Worm (Caenorhabditis elegans) whole organism, young adult: ENCODE data around the gene Y48E1B.17.

Experiments
- B0035.1 ChIP-seq: sonication (generic microtip); optimal IDR thresholded peaks from 2 replicates; lab custom pipeline; 2016; ENCODE audit warnings: missing genetic modification characterization, mild to moderate bottlenecking, missing compliant biosample characterization, missing genotype, missing genetic modification reagents
- C06A6.2 ChIP-seq: fragments of 200-800 bp; sonication (Bioruptor generic); conservative IDR thresholded peaks from 2 replicates; pipeline ENCODE4 v1.3.6; 2022; ENCODE audit warnings: missing genetic modification characterization, missing compliant biosample characterization
- C17E4.6 ChIP-seq: fragments of 200-800 bp; sonication (Bioruptor generic); IDR thresholded peaks from 2 replicates; pipeline ENCODE4 v1.3.6; 2022; ENCODE audit warnings: missing genetic modification reagents, missing genetic modification characterization, missing compliant biosample characterization
- D2030.7 ChIP-seq: fragments of 200-800 bp; sonication (Bioruptor generic); IDR thresholded peaks from 2 replicates; pipeline ENCODE4 v1.3.6; 2022; ENCODE audit warnings: missing genetic modification reagents, missing genetic modification characterization, missing compliant biosample characterization
- F10E7.11 ChIP-seq: sonication (generic microtip); optimal IDR thresholded peaks from 2 replicates; lab custom pipeline; 2017; ENCODE audit warnings: mild to moderate bottlenecking, missing genetic modification characterization, moderate library complexity, missing compliant biosample characterization
- F33H1.4 ChIP-seq: fragments of 200-800 bp; sonication (Bioruptor generic); IDR thresholded peaks from 2 replicates; pipeline ENCODE4 v1.3.6; 2022; ENCODE audit warnings: missing genetic modification reagents, missing genetic modification characterization, missing compliant biosample characterization
- F49E8.2 ChIP-seq: sonication (generic microtip); optimal IDR thresholded peaks from 3 replicates; lab custom pipeline; 2017; ENCODE audit warnings: missing genetic modification characterization, mild to moderate bottlenecking, missing compliant biosample characterization, antibody characterized with exemption, moderate library complexity; ENCODE audit not compliant: insufficient read depth
- F55B11.4 ChIP-seq: sonication (generic microtip); optimal IDR thresholded peaks from 2 replicates; lab custom pipeline; 2016; ENCODE audit warnings: missing compliant biosample characterization, missing genetic modification characterization, borderline replicate concordance; ENCODE audit not compliant: insufficient read depth
- F57C9.4 ChIP-seq: sonication (generic microtip); optimal IDR thresholded peaks from 2 replicates; lab custom pipeline; 2017; ENCODE audit warnings: mild to moderate bottlenecking, missing genetic modification characterization, missing compliant biosample characterization
- T07F8.4 ChIP-seq: sonication (generic microtip); optimal IDR thresholded peaks from 2 replicates; lab custom pipeline; 2016; ENCODE audit warnings: mild to moderate bottlenecking, missing genetic modification characterization, moderate library complexity, missing compliant biosample characterization
- ZK185.1 ChIP-seq: sonication (generic microtip); optimal IDR thresholded peaks from 2 replicates; lab custom pipeline; 2016; ENCODE audit warnings: mild to moderate bottlenecking, missing genetic modification characterization, missing compliant biosample characterization; ENCODE audit not compliant: poor library complexity, severe bottlenecking
- aptf-2 ChIP-seq: fragments of 200-800 bp; sonication (Bioruptor generic); conservative IDR thresholded peaks from 2 replicates; pipeline ENCODE4 v1.3.6; 2022; ENCODE audit warnings: missing genetic modification reagents, missing genetic modification characterization, missing compliant biosample characterization
- aptf-3 ChIP-seq: fragments of 200-800 bp; sonication (Bioruptor generic); IDR thresholded peaks from 2 replicates; pipeline ENCODE4 v1.3.6; 2022; ENCODE audit warnings: missing genetic modification characterization, missing compliant biosample characterization
- atf-7 ChIP-seq: sonication (generic microtip); optimal IDR thresholded peaks from 2 replicates; lab custom pipeline; 2017; ENCODE audit warnings: mild to moderate bottlenecking, missing genetic modification characterization, missing compliant biosample characterization
- athp-1 ChIP-seq: sonication (generic microtip); optimal IDR thresholded peaks from 2 replicates; lab custom pipeline; 2017; ENCODE audit warnings: mild to moderate bottlenecking, missing genetic modification characterization, missing compliant biosample characterization
- attf-6 ChIP-seq: fragments of 200-800 bp; sonication (Bioruptor generic); IDR thresholded peaks from 2 replicates; pipeline ENCODE4 v1.3.6; 2022; ENCODE audit warnings: missing genetic modification reagents, missing genetic modification characterization, missing compliant biosample characterization
- cebp-1 ChIP-seq, 2 experiments: fragments of 200-800 bp in 1 of 2; sonication (Bioruptor generic) in 1 of 2; sonication (generic microtip) in 1 of 2; IDR thresholded peaks in 1 of 2; optimal IDR thresholded peaks in 1 of 2; 2 replicates each; pipeline versions ENCODE4 v1.3.6 to Lab custom; 2017 to 2022; ENCODE audit warnings: missing compliant biosample characterization in 2 of 2, missing genetic modification characterization in 2 of 2, mild to moderate bottlenecking in 1 of 2, missing genetic modification reagents in 1 of 2, moderate library complexity in 1 of 2
- ceh-91 ChIP-seq: fragments of 200-800 bp; sonication (Bioruptor generic); IDR thresholded peaks from 2 replicates; pipeline ENCODE4 v1.3.6; 2022; ENCODE audit warnings: missing genetic modification reagents, missing genetic modification characterization, missing compliant biosample characterization
- die-1 ChIP-seq: sonication (generic microtip); optimal IDR thresholded peaks from 2 replicates; lab custom pipeline; 2016; ENCODE audit warnings: missing genotype, mild to moderate bottlenecking, missing genetic modification characterization, missing compliant biosample characterization
- dpff-1 ChIP-seq: sonication (generic microtip); optimal IDR thresholded peaks from 2 replicates; lab custom pipeline; 2017; ENCODE audit warnings: mild to moderate bottlenecking, missing genetic modification characterization, missing compliant biosample characterization
- dpl-1 ChIP-seq: fragments of 150-350 bp; optimal IDR thresholded peaks from 2 replicates; lab custom pipeline; 2014; ENCODE audit warnings: missing biosample characterization, missing genetic modification reagents, missing genetic modification characterization
- egl-44 ChIP-seq: fragments of 200-800 bp; sonication (Bioruptor generic); IDR thresholded peaks from 2 replicates; pipeline ENCODE4 v1.3.6; 2022; ENCODE audit warnings: missing genetic modification reagents, missing genetic modification characterization, missing compliant biosample characterization
- egrh-3 ChIP-seq: fragments of 200-800 bp; sonication (Bioruptor generic); IDR thresholded peaks from 2 replicates; pipeline ENCODE4 v1.3.6; 2022; ENCODE audit warnings: missing genetic modification reagents, missing genetic modification characterization, missing compliant biosample characterization
- fkh-3 ChIP-seq: sonication (generic microtip); optimal IDR thresholded peaks from 2 replicates; lab custom pipeline; 2016; ENCODE audit warnings: mild to moderate bottlenecking, missing genetic modification characterization, missing compliant biosample characterization
- hlh-12 ChIP-seq: sonication (generic microtip); optimal IDR thresholded peaks from 2 replicates; lab custom pipeline; 2016; ENCODE audit warnings: missing genetic modification characterization, missing compliant biosample characterization
- hmg-1.2 ChIP-seq: fragments of 200-800 bp; sonication (Bioruptor generic); IDR thresholded peaks from 2 replicates; pipeline ENCODE4 v1.3.6; 2022; ENCODE audit warnings: missing genetic modification reagents, missing genetic modification characterization, missing compliant biosample characterization
- hmg-20 ChIP-seq: fragments of 200-800 bp; sonication (Bioruptor generic); IDR thresholded peaks from 2 replicates; pipeline ENCODE4 v1.3.6; 2022; ENCODE audit warnings: missing genetic modification reagents, missing genetic modification characterization, missing compliant biosample characterization
- lin-54 ChIP-seq: fragments of 200-800 bp; sonication (Bioruptor generic); optimal IDR thresholded peaks from 2 replicates; lab custom pipeline; 2018; ENCODE audit warnings: mild to moderate bottlenecking, missing genetic modification characterization, missing compliant biosample characterization
- madf-6 ChIP-seq: fragments of 200-800 bp; sonication (Bioruptor generic); IDR thresholded peaks from 2 replicates; pipeline ENCODE4 v1.3.6; 2022; ENCODE audit warnings: missing genetic modification reagents, missing genetic modification characterization, missing compliant biosample characterization
- madf-8 ChIP-seq: fragments of 200-800 bp; sonication (Bioruptor generic); conservative IDR thresholded peaks from 2 replicates; pipeline ENCODE4 v1.3.6; 2022; ENCODE audit warnings: missing genetic modification reagents, missing genetic modification characterization, missing compliant biosample characterization
- mel-28 ChIP-seq: sonication (generic microtip); optimal IDR thresholded peaks from 2 replicates; lab custom pipeline; 2016; ENCODE audit warnings: borderline replicate concordance, mild to moderate bottlenecking, missing genetic modification characterization, missing compliant biosample characterization
- mxl-1 ChIP-seq: sonication (generic microtip); optimal IDR thresholded peaks from 2 replicates; lab custom pipeline; 2016; ENCODE audit warnings: missing genetic modification characterization, missing compliant biosample characterization
- nhr-80 ChIP-seq: sonication (generic microtip); optimal IDR thresholded peaks from 2 replicates; lab custom pipeline; 2016; ENCODE audit warnings: missing genetic modification characterization, missing compliant biosample characterization
- nhr-90 ChIP-seq: sonication (generic microtip); optimal IDR thresholded peaks from 2 replicates; lab custom pipeline; 2016; ENCODE audit warnings: missing genotype, mild to moderate bottlenecking, missing genetic modification characterization, missing compliant biosample characterization
- sea-2 ChIP-seq: fragments of 200-800 bp; sonication (Bioruptor generic); IDR thresholded peaks from 2 replicates; pipeline ENCODE4 v1.3.6; 2022; ENCODE audit warnings: missing genetic modification characterization, missing compliant biosample characterization
- snpc-1.1 ChIP-seq: sonication (generic microtip); optimal IDR thresholded peaks from 2 replicates; lab custom pipeline; 2017; ENCODE audit warnings: missing genetic modification characterization, mild to moderate bottlenecking, missing compliant biosample characterization, antibody characterized with exemption, moderate library complexity, missing genotype, missing genetic modification reagents; ENCODE audit not compliant: insufficient read depth
- snpc-4 ChIP-seq, 5 experiments: fragments of 150-350 bp in 1 of 5; sonication (generic microtip) in 4 of 5; optimal IDR thresholded peaks; 2 replicates each; lab custom pipeline; 2014 to 2018; ENCODE audit warnings: missing genetic modification characterization in 5 of 5, missing biosample characterization in 3 of 5, antibody characterized with exemption in 2 of 5, mild to moderate bottlenecking in 2 of 5, missing compliant biosample characterization in 2 of 5, missing genotype in 2 of 5, moderate library complexity in 2 of 5, missing genetic modification reagents in 1 of 5
- tbp1 ChIP-seq: fragments of 200-800 bp; sonication (Bioruptor generic); optimal IDR thresholded peaks from 2 replicates; lab custom pipeline; 2018; ENCODE audit warnings: mild to moderate bottlenecking, missing genetic modification characterization, missing compliant biosample characterization
- tlf-1 ChIP-seq: fragments of 200-800 bp; sonication (Bioruptor generic); optimal IDR thresholded peaks from 2 replicates; lab custom pipeline; 2018; ENCODE audit warnings: mild to moderate bottlenecking, missing genetic modification characterization, missing compliant biosample characterization
- unc-130 ChIP-seq: sonication (generic microtip); optimal IDR thresholded peaks from 2 replicates; lab custom pipeline; 2016; ENCODE audit warnings: missing genetic modification reagents, missing genetic modification characterization, missing compliant biosample characterization
- unc-62 ChIP-seq: fragments of 150-350 bp; optimal IDR thresholded peaks from 2 replicates; lab custom pipeline; 2014; ENCODE audit warnings: missing biosample characterization, missing genetic modification reagents, missing genetic modification characterization
- zfh-2 ChIP-seq: fragments of 200-800 bp; sonication (Bioruptor generic); conservative IDR thresholded peaks from 2 replicates; pipeline ENCODE4 v1.3.6; 2022; ENCODE audit warnings: missing genetic modification reagents, missing genetic modification characterization, missing compliant biosample characterization

Y48E1B.17 gene

ce11 chrII:13501575-13501974 is 39.3 kb downstream of the Y48E1B.17 start, which contains the start of gene F45H10.5:
F45H10.5 (plus strand) TSS chrII:13501875.
- TF ChIP-seq C17E4.6 (no peak), T07F8.4 (tag; lab: Kevin White, UChicago) (no peak), D2030.7 (GFP tag; lab: Robert Waterston, UW) (no peak)

DNA sequence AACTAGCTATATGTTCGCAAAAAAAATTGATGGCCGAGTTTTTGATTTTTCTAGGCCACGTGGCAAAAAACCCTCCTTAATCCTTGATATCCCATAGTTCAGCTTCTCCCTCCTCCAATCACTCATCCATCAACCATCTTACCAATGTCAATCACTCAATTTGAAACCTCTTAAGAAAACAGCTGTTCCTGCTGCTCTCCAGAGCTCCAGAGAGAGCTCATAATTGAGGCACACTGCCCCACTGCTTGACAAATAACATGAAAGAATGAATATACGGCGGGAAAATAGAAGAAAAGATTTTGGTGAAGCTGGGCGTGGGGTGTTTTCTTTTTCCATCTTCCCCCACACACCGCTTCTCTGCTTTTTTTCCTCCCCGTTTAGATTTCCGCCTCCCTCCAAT is 40.3 kb downstream of the Y48E1B.17 start:
- TF ChIP-seq atf-7 (tag; lab: Kevin White, UChicago) (no peak), fkh-3 (tag; lab: Kevin White, UChicago) (no peak), F10E7.11 (tag; lab: Kevin White, UChicago) (no peak), snpc-4 (GFP tag; optimal IDR thresholded peaks at IDR 0.05; lab: Kevin White, UChicago) (no peak), snpc-4 (tag; optimal IDR thresholded peaks at IDR 0.05; lab: Kevin White, UChicago) (no peak), unc-130 (GFP tag; lab: Kevin White, UChicago) (no peak)

DNA sequence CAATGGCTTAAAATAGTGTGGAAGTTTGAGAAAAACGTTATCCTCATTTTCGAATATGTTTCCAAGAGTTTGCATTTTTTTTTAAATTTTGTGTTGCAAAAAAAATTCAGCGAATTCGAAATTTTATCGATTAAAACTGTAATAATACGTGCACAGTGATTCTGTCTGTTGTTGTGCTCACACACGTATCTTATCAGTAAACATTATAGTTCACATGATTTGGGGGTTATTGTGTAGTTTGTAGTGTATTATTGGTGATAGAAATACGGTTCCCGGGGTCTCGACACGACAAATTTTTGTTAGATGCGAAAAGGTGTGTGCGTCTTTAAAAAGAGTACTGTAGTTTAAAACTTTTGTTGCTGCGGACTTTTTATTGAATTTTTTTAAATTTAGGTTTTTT is 45.2 kb downstream of the Y48E1B.17 start, which contains the start of gene drr-1:
Gene drr-1, minus strand, starts transcription at position 183 of the 400 bp plus-strand sequence.
- TF ChIP-seq nhr-80 (peak; percentile 38), die-1 (tag; lab: Kevin White, UChicago) (no peak)

ce11 chrII:13494762-13495161 is 46.1 kb downstream of the Y48E1B.17 start:
- no peak for TF ChIP-seq mel-28 (tag; lab: Kevin White, UChicago)
- no peak for TF ChIP-seq F10E7.11 (tag; lab: Kevin White, UChicago)
- TF ChIP-seq F55B11.4 (tag; lab: Kevin White, UChicago): no peak
- no peak for TF ChIP-seq B0035.1 (tag; lab: Kevin White, UChicago)
- TF ChIP-seq dpff-1: no peak
- TF ChIP-seq ZK185.1: no peak
- TF ChIP-seq mxl-1 (tag; lab: Kevin White, UChicago): no peak
- TF ChIP-seq hmg-1.2 (GFP tag; lab: Robert Waterston, UW): 0 out of 2 replicates have a peak, but pooled peaks have one; percentile 12
- no peak for TF ChIP-seq hlh-12 (tag; lab: Kevin White, UChicago)
- TF ChIP-seq egrh-3 (GFP tag; lab: Robert Waterston, UW): no peak
- TF ChIP-seq zfh-2 (GFP tag; lab: Robert Waterston, UW): no peak
- TF ChIP-seq attf-6: no peak
- TF ChIP-seq aptf-3 (GFP tag; lab: Robert Waterston, UW): no peak
- no peak for TF ChIP-seq unc-62 (GFP tag; lab: Kevin White, UChicago)
- no peak for TF ChIP-seq nhr-90 (tag; lab: Kevin White, UChicago)
- no peak for TF ChIP-seq ceh-91 (GFP tag; lab: Robert Waterston, UW)
- peak; percentile 65 for TF ChIP-seq madf-6
- TF ChIP-seq tbp1 (GFP tag; lab: Kevin White, UChicago): no peak
- TF ChIP-seq lin-54: peak; percentile 33
- no peak for TF ChIP-seq F33H1.4
- TF ChIP-seq hmg-20 (GFP tag; lab: Robert Waterston, UW): no peak
- no peak for TF ChIP-seq egl-44 (GFP tag; lab: Robert Waterston, UW)
- no peak for TF ChIP-seq snpc-4 (GFP tag; optimal IDR thresholded peaks at IDR 0.05; lab: Kevin White, UChicago)
- TF ChIP-seq snpc-4 (tag; optimal IDR thresholded peaks at IDR 0.05; lab: Kevin White, UChicago): peak in 1 of 4 experiments; percentile 31
- TF ChIP-seq cebp-1 (GFP tag; IDR thresholded peaks at IDR 0.05; lab: Robert Waterston, UW): no peak
- TF ChIP-seq cebp-1 (tag; optimal IDR thresholded peaks at IDR 0.05; lab: Kevin White, UChicago): peak; percentile 10
- TF ChIP-seq madf-8 (GFP tag; lab: Robert Waterston, UW): no peak
- TF ChIP-seq tlf-1 (GFP tag; lab: Kevin White, UChicago): no peak
- TF ChIP-seq C06A6.2 (GFP tag; lab: Robert Waterston, UW): no peak
- TF ChIP-seq sea-2 (GFP tag; lab: Robert Waterston, UW): no peak
- TF ChIP-seq aptf-2 (GFP tag; lab: Robert Waterston, UW): no peak
- TF ChIP-seq F49E8.2: no peak
- TF ChIP-seq athp-1 (tag; lab: Kevin White, UChicago): peak; percentile 88
- no peak for TF ChIP-seq F57C9.4 (tag; lab: Kevin White, UChicago)
- no peak for TF ChIP-seq snpc-1.1
- TF ChIP-seq dpl-1 (GFP tag; lab: Kevin White, UChicago): no peak
